Fruit fly (Drosophila melanogaster) whole organism: ENCODE data around the gene Slu7.

Experiments
- CG8478 ChIP-seq: fragments of >200 bp; optimal IDR thresholded peaks from 2 replicates; lab custom pipeline; 2018; ENCODE audit warnings: inconsistent platforms
- Dll ChIP-seq: fragments of >200 bp; optimal IDR thresholded peaks from 2 replicates; lab custom pipeline; 2017
- EcR ChIP-seq, 2 experiments: fragments of >200 bp; optimal IDR thresholded peaks; 2 replicates each; lab custom pipeline; 2017; ENCODE audit warnings: missing biosample characterization in 2 of 2, missing genetic modification characterization in 2 of 2, missing genetic modification reagents in 2 of 2
- pan ChIP-seq: fragments of >200 bp; optimal IDR thresholded peaks from 2 replicates; lab custom pipeline; 2017
- psq ChIP-seq: fragments of >200 bp; optimal IDR thresholded peaks from 2 replicates; lab custom pipeline; 2017
- usp ChIP-seq: fragments of >200 bp; optimal IDR thresholded peaks from 2 replicates; lab custom pipeline; 2017; ENCODE audit warnings: missing biosample characterization, missing genetic modification characterization, mixed read lengths

dm6 chr3R:29020366-29020765 lies 18.5 kb downstream of the Slu7 start, which contains the start of gene wat:
- TF ChIP-seq pan (lab: Kevin White, UChicago) (no peak), psq (lab: Kevin White, UChicago) (no peak), EcR (GFP tag; optimal IDR thresholded peaks at IDR 0.05; lab: Kevin White, UChicago) (no peak), Dll (lab: Kevin White, UChicago) (no peak), CG8478 (lab: Kevin White, UChicago) (no peak), usp (GFP tag; lab: Kevin White, UChicago) (no peak)
